Fruit fly (Drosophila melanogaster) whole organism, embryonic: ENCODE data around the gene Dus1.
A peak's percentile ranks its signal among the peaks of the same experiment; 100 is the strongest.

ENCODE experiments used
- Awh ChIP-seq: fragments of 200-800 bp; sonication (Bioruptor generic); IDR thresholded peaks from 2 replicates; pipeline ENCODE4, ENCODE4 v1.3.6; 2022; ENCODE audit warnings: missing biosample characterization, missing genetic modification characterization
- CG10274 ChIP-seq: fragments of 200-800 bp; sonication (Bioruptor generic); optimal IDR thresholded peaks from 3 replicates; lab custom pipeline; 2017; ENCODE audit warnings: missing biosample characterization, mild to moderate bottlenecking, missing genetic modification characterization
- CG10543 ChIP-seq: fragments of 200-800 bp; sonication (Bioruptor generic); optimal IDR thresholded peaks from 3 replicates; lab custom pipeline; 2017; ENCODE audit warnings: missing biosample characterization, mild to moderate bottlenecking, missing genetic modification characterization, moderate library complexity
- CG12299 ChIP-seq: fragments of 200-800 bp; sonication (Bioruptor generic); optimal IDR thresholded peaks from 2 replicates; lab custom pipeline; 2018; ENCODE audit warnings: missing biosample characterization, mild to moderate bottlenecking, missing genetic modification characterization
- CG13424 ChIP-seq: fragments of 200-800 bp; sonication (Bioruptor generic); optimal IDR thresholded peaks from 2 replicates; lab custom pipeline; 2019; ENCODE audit warnings: missing biosample characterization, mild to moderate bottlenecking, missing genetic modification characterization, moderate library complexity
- CG13894 ChIP-seq: fragments of 200-800 bp; sonication (Bioruptor generic); optimal IDR thresholded peaks from 3 replicates; lab custom pipeline; 2018; ENCODE audit warnings: missing biosample characterization, mild to moderate bottlenecking, missing genetic modification characterization, moderate library complexity
- CG14014 ChIP-seq: fragments of 200-800 bp; sonication (Bioruptor generic); IDR thresholded peaks from 2 replicates; pipeline ENCODE4 v1.3.6; 2022; ENCODE audit warnings: missing biosample characterization, missing genetic modification characterization
- CG15479 ChIP-seq: fragments of 200-800 bp; sonication (Bioruptor generic); optimal IDR thresholded peaks from 3 replicates; lab custom pipeline; 2019; ENCODE audit warnings: missing biosample characterization, mild to moderate bottlenecking, missing genetic modification characterization, moderate library complexity
- CG15601 ChIP-seq: fragments of 200-800 bp; sonication (Bioruptor generic); optimal IDR thresholded peaks from 3 replicates; lab custom pipeline; 2019; ENCODE audit warnings: missing biosample characterization, mild to moderate bottlenecking, missing genetic modification characterization, moderate library complexity
- CG1647 ChIP-seq: fragments of 200-800 bp; sonication (Bioruptor generic); optimal IDR thresholded peaks from 3 replicates; lab custom pipeline; 2016; ENCODE audit warnings: missing biosample characterization, missing genetic modification characterization
- CG17186 ChIP-seq: fragments of 200-800 bp; sonication (Bioruptor generic); optimal IDR thresholded peaks from 3 replicates; lab custom pipeline; 2017; ENCODE audit warnings: missing biosample characterization, missing genetic modification reagents, missing genetic modification characterization
- CG2678 ChIP-seq: fragments of 200-800 bp; sonication (Bioruptor generic); optimal IDR thresholded peaks from 3 replicates; lab custom pipeline; 2019; ENCODE audit warnings: missing biosample characterization, mild to moderate bottlenecking, missing genetic modification characterization, moderate library complexity
- CG33213 ChIP-seq: fragments of 200-800 bp; sonication (Bioruptor generic); optimal IDR thresholded peaks from 3 replicates; lab custom pipeline; 2016; ENCODE audit warnings: missing biosample characterization, missing genetic modification characterization
- CG4404 ChIP-seq: fragments of 200-800 bp; sonication (Bioruptor generic); IDR thresholded peaks from 2 replicates; pipeline ENCODE4 v1.3.6; 2022; ENCODE audit warnings: missing biosample characterization, missing genetic modification characterization
- CG4854 ChIP-seq: fragments of 200-800 bp; sonication (Bioruptor generic); optimal IDR thresholded peaks from 2 replicates; lab custom pipeline; 2016; ENCODE audit warnings: missing biosample characterization, missing genetic modification characterization, inconsistent platforms
- CG6854 ChIP-seq: fragments of 200-800 bp; sonication (Bioruptor generic); optimal IDR thresholded peaks from 3 replicates; lab custom pipeline; 2017; ENCODE audit warnings: missing biosample characterization, mild to moderate bottlenecking, missing genetic modification characterization
- CG7357 ChIP-seq: fragments of 200-800 bp; sonication (Bioruptor generic); IDR thresholded peaks from 3 replicates; pipeline ENCODE4 v1.3.6; 2022; ENCODE audit warnings: missing biosample characterization, missing genetic modification characterization
- CG7786 ChIP-seq: fragments of 200-800 bp; sonication (Bioruptor generic); optimal IDR thresholded peaks from 2 replicates; lab custom pipeline; 2016; ENCODE audit warnings: missing biosample characterization, missing genetic modification characterization
- CG8944 ChIP-seq: fragments of 200-800 bp; sonication (Bioruptor generic); optimal IDR thresholded peaks from 3 replicates; lab custom pipeline; 2016; ENCODE audit warnings: missing biosample characterization, missing genetic modification characterization
- CG9817 ChIP-seq: fragments of 200-800 bp; sonication (Bioruptor generic); optimal IDR thresholded peaks from 2 replicates; lab custom pipeline; 2018; ENCODE audit warnings: missing biosample characterization, mild to moderate bottlenecking, missing genetic modification characterization, moderate library complexity
- Camta ChIP-seq: fragments of 200-800 bp; sonication (Bioruptor generic); optimal IDR thresholded peaks from 2 replicates; lab custom pipeline; 2016; ENCODE audit warnings: missing biosample characterization, missing genetic modification characterization
- Dbx ChIP-seq: fragments of 200-800 bp; sonication (Bioruptor generic); IDR thresholded peaks from 3 replicates; pipeline ENCODE4 v1.3.6; 2022; ENCODE audit warnings: missing biosample characterization, missing genetic modification characterization
- Doc2 ChIP-seq: fragments of 200-800 bp; sonication (Bioruptor generic); IDR thresholded peaks from 2 replicates; pipeline ENCODE4 v1.3.6; 2022; ENCODE audit warnings: missing biosample characterization, missing genetic modification characterization
- Fer3 ChIP-seq: fragments of 200-800 bp; sonication (Bioruptor generic); optimal IDR thresholded peaks from 2 replicates; lab custom pipeline; 2018; ENCODE audit warnings: missing biosample characterization, mild to moderate bottlenecking, missing genetic modification characterization, moderate library complexity
- Med ChIP-seq: fragments of 200-800 bp; sonication (Bioruptor generic); peaks from one replicate; lab custom pipeline; 2016; ENCODE audit warnings: missing biosample characterization, missing genetic modification characterization, mild to moderate bottlenecking, inconsistent platforms, moderate library complexity
- Mrtf ChIP-seq: fragments of 200-800 bp; sonication (Bioruptor generic); IDR thresholded peaks from 3 replicates; pipeline ENCODE4 v1.3.6; 2022; ENCODE audit warnings: missing biosample characterization, missing genetic modification characterization
- Nf-YA ChIP-seq: fragments of 200-800 bp; sonication (Bioruptor generic); IDR thresholded peaks from 2 replicates; pipeline ENCODE4 v1.3.6; 2022; ENCODE audit warnings: missing biosample characterization, missing genetic modification characterization
- Sry-β ChIP-seq: fragments of 200-800 bp; sonication (Bioruptor generic); optimal IDR thresholded peaks from 2 replicates; lab custom pipeline; 2018; ENCODE audit warnings: missing biosample characterization, mild to moderate bottlenecking, missing genetic modification characterization, moderate library complexity
- ab ChIP-seq: fragments of 200-800 bp; sonication (Bioruptor generic); optimal IDR thresholded peaks from 2 replicates; lab custom pipeline; 2016; ENCODE audit warnings: missing biosample characterization, missing genetic modification characterization
- bab2 ChIP-seq: fragments of 200-800 bp; sonication (Bioruptor generic); optimal IDR thresholded peaks from 2 replicates; lab custom pipeline; 2016; ENCODE audit warnings: missing biosample characterization, missing genetic modification characterization
- bcd ChIP-seq: fragments of 200-800 bp; sonication (Bioruptor generic); optimal IDR thresholded peaks from 2 replicates; lab custom pipeline; 2017; ENCODE audit warnings: missing biosample characterization, mild to moderate bottlenecking, missing genetic modification characterization
- bigmax ChIP-seq: fragments of 200-800 bp; sonication (Bioruptor generic); optimal IDR thresholded peaks from 2 replicates; lab custom pipeline; 2018; ENCODE audit warnings: missing biosample characterization, mild to moderate bottlenecking, missing genetic modification characterization
- corto ChIP-seq: fragments of 200-800 bp; sonication (Bioruptor generic); optimal IDR thresholded peaks from 2 replicates; lab custom pipeline; 2016; ENCODE audit warnings: missing biosample characterization, mild to moderate bottlenecking, missing genetic modification characterization, moderate library complexity
- disco-r ChIP-seq: fragments of 200-800 bp; sonication (Bioruptor generic); optimal IDR thresholded peaks from 2 replicates; lab custom pipeline; 2016; ENCODE audit warnings: missing biosample characterization, missing genetic modification characterization
- dysf ChIP-seq: fragments of 200-800 bp; sonication (Bioruptor generic); IDR thresholded peaks from 3 replicates; pipeline ENCODE4 v1.3.6; 2022; ENCODE audit warnings: missing biosample characterization, missing genetic modification characterization
- grau ChIP-seq: fragments of 200-800 bp; optimal IDR thresholded peaks from 3 replicates; lab custom pipeline; 2019; ENCODE audit warnings: missing biosample characterization, mild to moderate bottlenecking, missing genetic modification characterization, moderate library complexity
- hb ChIP-seq: fragments of 200-800 bp; sonication (Bioruptor generic); IDR thresholded peaks from 3 replicates; pipeline ENCODE4 v1.3.6; 2022; ENCODE audit warnings: missing biosample characterization, missing genetic modification characterization; ENCODE audit not compliant: partially characterized antibody
- hbn ChIP-seq: fragments of 200-800 bp; sonication (Bioruptor generic); IDR thresholded peaks from 2 replicates; pipeline ENCODE4 v1.3.6; 2022; ENCODE audit warnings: missing biosample characterization, missing genetic modification characterization; ENCODE audit not compliant: partially characterized antibody
- hkb ChIP-seq, 2 experiments: fragments of 200-800 bp in 1 of 2; fragments of >200 bp in 1 of 2; sonication (Bioruptor generic) in 1 of 2; IDR thresholded peaks in 1 of 2; optimal IDR thresholded peaks in 1 of 2; 2 replicates each; pipeline versions ENCODE4 v1.3.6 to Lab custom; 2017 to 2022; ENCODE audit warnings: missing biosample characterization in 1 of 2, missing genetic modification characterization in 1 of 2
- ken ChIP-seq: fragments of 200-800 bp; sonication (Bioruptor generic); IDR thresholded peaks from 3 replicates; pipeline ENCODE4 v1.3.6; 2022; ENCODE audit warnings: missing biosample characterization, missing genetic modification characterization
- oc ChIP-seq: fragments of 200-800 bp; sonication (Bioruptor generic); optimal IDR thresholded peaks from 2 replicates; lab custom pipeline; 2018; ENCODE audit warnings: missing biosample characterization, mild to moderate bottlenecking, missing genetic modification characterization, moderate library complexity
- onecut ChIP-seq: fragments of 200-800 bp; sonication (Bioruptor generic); IDR thresholded peaks from 2 replicates; pipeline ENCODE4 v1.3.6; 2022; ENCODE audit warnings: missing biosample characterization, missing genetic modification characterization
- pb ChIP-seq: fragments of 200-800 bp; sonication (Bioruptor generic); optimal IDR thresholded peaks from 3 replicates; lab custom pipeline; 2016; ENCODE audit warnings: missing biosample characterization, missing genetic modification characterization
- psq ChIP-seq: fragments of 200-800 bp; sonication (Bioruptor generic); optimal IDR thresholded peaks from 2 replicates; lab custom pipeline; 2017; ENCODE audit warnings: missing biosample characterization, missing genetic modification characterization
- ranshi ChIP-seq: fragments of 200-800 bp; sonication (Bioruptor generic); IDR thresholded peaks from 2 replicates; pipeline ENCODE4 v1.3.6; 2022; ENCODE audit warnings: missing biosample characterization, missing genetic modification characterization
- ro ChIP-seq: fragments of 200-800 bp; sonication (Bioruptor generic); IDR thresholded peaks from 2 replicates; pipeline ENCODE4 v1.3.6; 2022; ENCODE audit warnings: missing biosample characterization, missing genetic modification characterization
- seq ChIP-seq: fragments of 200-800 bp; sonication (Bioruptor generic); IDR thresholded peaks from 2 replicates; pipeline ENCODE4 v1.3.6; 2022; ENCODE audit warnings: missing biosample characterization, missing genetic modification characterization
- wor ChIP-seq: fragments of 200-800 bp; sonication (Bioruptor generic); IDR thresholded peaks from 2 replicates; pipeline ENCODE4 v1.3.6; 2022; ENCODE audit warnings: missing biosample characterization, missing genetic modification characterization
- yki ChIP-seq: fragments of >200 bp; optimal IDR thresholded peaks from 3 replicates; lab custom pipeline; 2018

Gene Dus1

dm6 chr2L:224599-225385 is 46.8 kb downstream of the Dus1 start (continued):
- peak; percentile 24 for TF ChIP-seq CG33213 (GFP tag; lab: Kevin White, UChicago)
- TF ChIP-seq CG14014 (GFP tag; lab: Robert Waterston, UW) = peak; percentile 61
- peak; percentile 55; the same call in 1 of the 3 replicates for TF ChIP-seq Mrtf (GFP tag; lab: Robert Waterston, UW)
- TF ChIP-seq grau (tag; lab: Kevin White, UChicago) = peak; percentile 74
- 0 out of 2 replicates have a peak, but pooled peaks have one; percentile 22 for TF ChIP-seq Nf-YA (GFP tag; lab: Robert Waterston, UW)
- TF ChIP-seq CG13424 (tag; lab: Kevin White, UChicago) = peak; percentile 72
- no peak for TF ChIP-seq disco-r (GFP tag; lab: Kevin White, UChicago)
- peak; percentile 27 for TF ChIP-seq CG7786 (GFP tag; lab: Kevin White, UChicago)
- peak; percentile 49 for TF ChIP-seq CG9817
- TF ChIP-seq seq (GFP tag; lab: Robert Waterston, UW) = 0 out of 2 replicates have a peak, but pooled peaks have one; percentile 25
- TF ChIP-seq CG8944 (GFP tag; lab: Kevin White, UChicago) = peak; percentile 10
- TF ChIP-seq CG4404 = peak; percentile 53
- no peak for TF ChIP-seq CG17186
- TF ChIP-seq dysf = peak; percentile 61; the same call in 2 of the 3 replicates
- 0 out of 2 replicates have a peak, but pooled peaks have one; percentile 26 for TF ChIP-seq wor
- TF ChIP-seq CG13894 (tag; lab: Kevin White, UChicago) = peak; percentile 82
- TF ChIP-seq ab (GFP tag; lab: Kevin White, UChicago) = no peak
- TF ChIP-seq Camta (GFP tag; lab: Kevin White, UChicago) = no peak
- peak; percentile 45; the same call in 1 of the 2 replicates for TF ChIP-seq Awh (GFP tag; lab: Robert Waterston, UW)
- peak; percentile 52; the same call in 1 of the 3 replicates for TF ChIP-seq Dbx
- TF ChIP-seq Fer3 (tag; lab: Kevin White, UChicago) = peak; percentile 60
- no peak for TF ChIP-seq CG10274 (GFP tag; lab: Kevin White, UChicago)
- TF ChIP-seq hb (GFP tag; lab: Robert Waterston, UW) = no peak
- peak; percentile 32 for TF ChIP-seq bab2 (GFP tag; lab: Kevin White, UChicago)
- peak; percentile 14 for TF ChIP-seq CG15601 (tag; lab: Kevin White, UChicago)
- TF ChIP-seq Med = peak; percentile 79
- TF ChIP-seq CG4854 = peak; percentile 27
- TF ChIP-seq bigmax (GFP tag; lab: Kevin White, UChicago) = no peak
- no peak for TF ChIP-seq ro (GFP tag; lab: Robert Waterston, UW)
- TF ChIP-seq yki (lab: Kevin White, UChicago) = no peak
- TF ChIP-seq bcd (GFP tag; lab: Kevin White, UChicago) = peak; percentile 66
- peak; percentile 3 for TF ChIP-seq pb
- TF ChIP-seq CG15479 (GFP tag; lab: Kevin White, UChicago) = peak; percentile 49
- no peak for TF ChIP-seq Doc2
- 0 out of 3 replicates have a peak, but pooled peaks have one; percentile 33 for TF ChIP-seq CG7357 (GFP tag; lab: Robert Waterston, UW)
- peak; percentile 32 for TF ChIP-seq CG1647 (GFP tag; lab: Kevin White, UChicago)
- peak; percentile 72 for TF ChIP-seq corto (GFP tag; lab: Kevin White, UChicago)
- no peak for TF ChIP-seq hbn (GFP tag; lab: Robert Waterston, UW)
- TF ChIP-seq hkb (optimal IDR thresholded peaks at IDR 0.05; lab: Kevin White, UChicago) = no peak
- peak; percentile 19; the same call in 1 of the 2 replicates for TF ChIP-seq hkb (GFP tag; IDR thresholded peaks at IDR 0.05; lab: Robert Waterston, UW)
- TF ChIP-seq CG2678 (tag; lab: Kevin White, UChicago) = no peak
- TF ChIP-seq ranshi = no peak; the same call in 1 of the 2 replicates
- peak; percentile 27 for TF ChIP-seq CG12299 (tag; lab: Kevin White, UChicago)
- peak; percentile 37 for TF ChIP-seq CG6854 (GFP tag; lab: Kevin White, UChicago)
- peak; percentile 58; the same call in 1 of the 3 replicates for TF ChIP-seq ken (GFP tag; lab: Robert Waterston, UW)
- peak; percentile 88 for TF ChIP-seq Sry-β
- peak; percentile 43; the same call in 1 of the 2 replicates for TF ChIP-seq onecut (GFP tag; lab: Robert Waterston, UW)
- TF ChIP-seq CG10543 (GFP tag; lab: Kevin White, UChicago) = no peak
- TF ChIP-seq psq (GFP tag; lab: Kevin White, UChicago) = no peak
- TF ChIP-seq oc = no peak
